Worm (Caenorhabditis elegans): ENCODE results near the gene abhd-3.2.

- no peak for TF ChIP-seq skn-1 (tag; optimal IDR thresholded peaks at IDR 0.05)
- no peak for TF ChIP-seq ets-5 (GFP tag; IDR thresholded peaks at IDR 0.05)
- no peak for TF ChIP-seq F16B12.6 (tag; optimal IDR thresholded peaks at IDR 0.05)
- TF ChIP-seq unc-130 (tag; optimal IDR thresholded peaks at IDR 0.05): no peak
- TF ChIP-seq alr-1 (tag; optimal IDR thresholded peaks at IDR 0.05; ENCODE audit: borderline replicate concordance): no peak
- no peak for TF ChIP-seq ceh-82 (tag; optimal IDR thresholded peaks at IDR 0.05)
- TF ChIP-seq fos-1 (tag; optimal IDR thresholded peaks at IDR 0.05): no peak
- TF ChIP-seq nhr-77 (tag; optimal IDR thresholded peaks at IDR 0.05): no peak
- no peak for TF ChIP-seq fkh-10 (GFP tag; optimal IDR thresholded peaks at IDR 0.05)
- TF ChIP-seq lsy-2 (tag; optimal IDR thresholded peaks at IDR 0.05): no peak
- no peak for TF ChIP-seq tbx-2 (tag; optimal IDR thresholded peaks at IDR 0.05)
Measured at ce11 chrX:948783-949182, 29.0 kb downstream of the abhd-3.2 start, which contains the start of gene sms-2.
